Fruit fly (Drosophila melanogaster) whole organism, embryonic: ENCODE measurements around the gene CG7379.

ENCODE experiments used
- Aef1 ChIP-seq: fragments of 200-800 bp; sonication (Bioruptor generic); IDR thresholded peaks from 3 replicates; pipeline ENCODE4 v1.3.6; 2022; ENCODE audit warnings: missing biosample characterization, missing genetic modification characterization
- CG10462 ChIP-seq: fragments of 200-800 bp; sonication (Bioruptor generic); optimal IDR thresholded peaks from 2 replicates; lab custom pipeline; 2016; ENCODE audit warnings: missing biosample characterization, missing genetic modification characterization
- CG11398 ChIP-seq: fragments of 200-800 bp; sonication (Bioruptor generic); optimal IDR thresholded peaks from 2 replicates; lab custom pipeline; 2016; ENCODE audit warnings: missing biosample characterization, missing genetic modification characterization
- CG11456 ChIP-seq: fragments of 200-800 bp; sonication (Bioruptor generic); IDR thresholded peaks from 3 replicates; pipeline ENCODE4 v1.3.6; 2022; ENCODE audit warnings: missing biosample characterization, missing genetic modification characterization
- CG11504 ChIP-seq: fragments of 200-800 bp; sonication (Bioruptor generic); optimal IDR thresholded peaks from 3 replicates; lab custom pipeline; 2019; ENCODE audit warnings: missing biosample characterization, mild to moderate bottlenecking, missing genetic modification characterization, moderate library complexity
- CG11560 ChIP-seq: fragments of 200-800 bp; sonication (Bioruptor generic); IDR thresholded peaks from 3 replicates; pipeline ENCODE4 v1.3.6; 2022; ENCODE audit warnings: missing biosample characterization, missing genetic modification characterization
- CG12104 ChIP-seq: fragments of 200-800 bp; sonication (Bioruptor generic); optimal IDR thresholded peaks from 3 replicates; lab custom pipeline; 2016; ENCODE audit warnings: missing biosample characterization, missing genetic modification characterization
- CG14667 ChIP-seq: fragments of 200-800 bp; sonication (Bioruptor generic); IDR thresholded peaks from 2 replicates; pipeline ENCODE4 v1.3.6; 2022; ENCODE audit warnings: missing biosample characterization, missing genetic modification characterization
- CG15011 ChIP-seq: fragments of 200-800 bp; sonication (Bioruptor generic); optimal IDR thresholded peaks from 3 replicates; lab custom pipeline; 2018; ENCODE audit warnings: missing biosample characterization, mild to moderate bottlenecking, missing genetic modification characterization
- CG17359 ChIP-seq: fragments of 200-800 bp; sonication (Bioruptor generic); optimal IDR thresholded peaks from 3 replicates; lab custom pipeline; 2018; ENCODE audit warnings: missing biosample characterization, mild to moderate bottlenecking, missing genetic modification characterization, moderate library complexity
- CG18764 ChIP-seq: fragments of 200-800 bp; sonication (Bioruptor generic); optimal IDR thresholded peaks from 3 replicates; lab custom pipeline; 2016; ENCODE audit warnings: missing biosample characterization, missing genetic modification characterization
- CG2120 ChIP-seq: fragments of 200-800 bp; sonication (Bioruptor generic); optimal IDR thresholded peaks from 3 replicates; lab custom pipeline; 2016; ENCODE audit warnings: missing biosample characterization, missing genetic modification characterization
- CG31365 ChIP-seq: fragments of 200-800 bp; sonication (Bioruptor generic); optimal IDR thresholded peaks from 2 replicates; lab custom pipeline; 2018; ENCODE audit warnings: missing biosample characterization, mild to moderate bottlenecking, missing genetic modification characterization
- CG3281 ChIP-seq: fragments of 200-800 bp; sonication (Bioruptor generic); optimal IDR thresholded peaks from 3 replicates; lab custom pipeline; 2017; ENCODE audit warnings: missing biosample characterization, mild to moderate bottlenecking, missing genetic modification characterization
- CG4854 ChIP-seq: fragments of 200-800 bp; sonication (Bioruptor generic); optimal IDR thresholded peaks from 2 replicates; lab custom pipeline; 2016; ENCODE audit warnings: missing biosample characterization, missing genetic modification characterization, inconsistent platforms
- CG7963 ChIP-seq: fragments of 200-800 bp; sonication (Bioruptor generic); IDR thresholded peaks from 3 replicates; pipeline ENCODE4 v1.3.6; 2022; ENCODE audit warnings: missing biosample characterization, missing genetic modification characterization; ENCODE audit not compliant: partially characterized antibody
- Chrac-16 ChIP-seq: fragments of 200-800 bp; sonication (Bioruptor generic); optimal IDR thresholded peaks from 3 replicates; lab custom pipeline; 2016; ENCODE audit warnings: missing biosample characterization, missing genetic modification characterization
- Dek ChIP-seq: fragments of 200-800 bp; sonication (Bioruptor generic); optimal IDR thresholded peaks from 3 replicates; lab custom pipeline; 2019; ENCODE audit warnings: missing biosample characterization, mild to moderate bottlenecking, missing genetic modification characterization, moderate library complexity
- Ets97D ChIP-seq: fragments of 200-800 bp; sonication (Bioruptor generic); optimal IDR thresholded peaks from 3 replicates; lab custom pipeline; 2016; ENCODE audit warnings: missing biosample characterization, missing genetic modification characterization
- H2.0 ChIP-seq: fragments of 200-800 bp; sonication (Bioruptor generic); IDR thresholded peaks from 2 replicates; pipeline ENCODE4 v1.3.6; 2022; ENCODE audit warnings: missing biosample characterization, missing genetic modification characterization
- Hand ChIP-seq: fragments of 200-800 bp; sonication (Bioruptor generic); optimal IDR thresholded peaks from 2 replicates; lab custom pipeline; 2017; ENCODE audit warnings: mild to moderate bottlenecking, missing biosample characterization, missing genetic modification reagents, missing genetic modification characterization
- Hr39 ChIP-seq: fragments of >200 bp; optimal IDR thresholded peaks from 2 replicates; lab custom pipeline; 2017
- Hr51 ChIP-seq, 2 experiments: fragments of 200-800 bp; sonication (Bioruptor generic); optimal IDR thresholded peaks; 2 replicates in 1 of 2; 3 replicates in 1 of 2; lab custom pipeline; 2016 to 2018; ENCODE audit warnings: missing biosample characterization in 2 of 2, missing genetic modification characterization in 2 of 2, mild to moderate bottlenecking in 1 of 2, moderate library complexity in 1 of 2
- Hsf ChIP-seq: fragments of 200-800 bp; sonication (Bioruptor generic); optimal IDR thresholded peaks from 3 replicates; lab custom pipeline; 2016; ENCODE audit warnings: missing biosample characterization, missing genetic modification characterization
- Lhr ChIP-seq: fragments of 200-800 bp; sonication (Bioruptor generic); optimal IDR thresholded peaks from 3 replicates; lab custom pipeline; 2017; ENCODE audit warnings: mild to moderate bottlenecking, missing biosample characterization, missing genetic modification reagents, missing genetic modification characterization
- MTF-1 ChIP-seq: fragments of 200-800 bp; sonication (Bioruptor generic); optimal IDR thresholded peaks from 2 replicates; lab custom pipeline; 2018; ENCODE audit warnings: missing biosample characterization, mild to moderate bottlenecking, missing genetic modification characterization, borderline replicate concordance
- Optix ChIP-seq: fragments of 200-800 bp; sonication (Bioruptor generic); IDR thresholded peaks from 3 replicates; pipeline ENCODE4 v1.3.6; 2022; ENCODE audit warnings: missing biosample characterization, missing genetic modification characterization
- Ptx1 ChIP-seq: fragments of 200-800 bp; sonication (Bioruptor generic); IDR thresholded peaks from 2 replicates; pipeline ENCODE4 v1.3.6; 2022; ENCODE audit warnings: missing biosample characterization, missing genetic modification characterization
- Sin3A ChIP-seq: fragments of >200 bp; optimal IDR thresholded peaks from 2 replicates; lab custom pipeline; 2018
- Spps ChIP-seq: fragments of 200-800 bp; sonication (Bioruptor generic); optimal IDR thresholded peaks from 2 replicates; lab custom pipeline; 2018; ENCODE audit warnings: missing biosample characterization, mild to moderate bottlenecking, missing genetic modification characterization
- YL-1 ChIP-seq: fragments of 200-800 bp; sonication (Bioruptor generic); optimal IDR thresholded peaks from 3 replicates; lab custom pipeline; 2017; ENCODE audit warnings: missing biosample characterization, mild to moderate bottlenecking, missing genetic modification characterization
- aop ChIP-seq: fragments of 200-800 bp; sonication (Bioruptor generic); IDR thresholded peaks from 2 replicates; pipeline ENCODE4 v1.3.6; 2022; ENCODE audit warnings: missing biosample characterization, missing genetic modification characterization
- bab2 ChIP-seq: fragments of 200-800 bp; sonication (Bioruptor generic); optimal IDR thresholded peaks from 2 replicates; lab custom pipeline; 2016; ENCODE audit warnings: missing biosample characterization, missing genetic modification characterization
- btn ChIP-seq: fragments of 200-800 bp; sonication (Bioruptor generic); optimal IDR thresholded peaks from 2 replicates; lab custom pipeline; 2016; ENCODE audit warnings: missing biosample characterization, missing genetic modification characterization
- crp ChIP-seq, 2 experiments: fragments of 200-800 bp; sonication (Bioruptor generic); optimal IDR thresholded peaks; 2 replicates in 1 of 2; 3 replicates in 1 of 2; lab custom pipeline; 2017; ENCODE audit warnings: missing biosample characterization in 2 of 2, missing genetic modification characterization in 2 of 2, mild to moderate bottlenecking in 1 of 2, moderate library complexity in 1 of 2
- dm ChIP-seq: fragments of 200-800 bp; sonication (Bioruptor generic); optimal IDR thresholded peaks from 3 replicates; lab custom pipeline; 2016; ENCODE audit warnings: missing biosample characterization, missing genetic modification characterization
- dpn ChIP-seq, 2 experiments: fragments of 200-800 bp; sonication (Bioruptor generic); optimal IDR thresholded peaks; 3 replicates each; lab custom pipeline; 2016; ENCODE audit warnings: missing biosample characterization in 2 of 2, missing genetic modification characterization in 2 of 2
- esg ChIP-seq: fragments of 200-800 bp; sonication (Bioruptor generic); conservative IDR thresholded peaks from 2 replicates; pipeline ENCODE4 v1.3.6; 2022; ENCODE audit warnings: missing biosample characterization, missing genetic modification characterization
- fd96Cb ChIP-seq: fragments of 200-800 bp; sonication (Bioruptor generic); optimal IDR thresholded peaks from 2 replicates; lab custom pipeline; 2018; ENCODE audit warnings: missing biosample characterization, mild to moderate bottlenecking, missing genetic modification characterization, moderate library complexity
- inv ChIP-seq: fragments of 200-800 bp; sonication (Bioruptor generic); IDR thresholded peaks from 2 replicates; pipeline ENCODE4 v1.3.6; 2022; ENCODE audit warnings: missing biosample characterization, missing genetic modification characterization; ENCODE audit not compliant: partially characterized antibody
- knrl ChIP-seq: fragments of 200-800 bp; sonication (Bioruptor generic); IDR thresholded peaks from 3 replicates; pipeline ENCODE4 v1.3.6; 2022; ENCODE audit warnings: missing biosample characterization, missing genetic modification characterization; ENCODE audit not compliant: partially characterized antibody
- lola ChIP-seq, 3 experiments: fragments of >200 bp in 2 of 3; fragments of 200-800 bp in 1 of 3; sonication (Bioruptor generic) in 1 of 3; optimal IDR thresholded peaks; 2 replicates each; lab custom pipeline; 2017 to 2019; ENCODE audit warnings: missing biosample characterization in 3 of 3, missing genetic modification characterization in 3 of 3, mild to moderate bottlenecking in 1 of 3, moderate library complexity in 1 of 3
- p53 ChIP-seq: fragments of 200-800 bp; sonication (Bioruptor generic); optimal IDR thresholded peaks from 2 replicates; lab custom pipeline; 2016; ENCODE audit warnings: missing biosample characterization, missing genetic modification characterization
- sima ChIP-seq: fragments of 200-800 bp; sonication (Bioruptor generic); optimal IDR thresholded peaks from 2 replicates; lab custom pipeline; 2016; ENCODE audit warnings: missing biosample characterization, missing genetic modification characterization
- slbo ChIP-seq: fragments of 200-800 bp; sonication (Bioruptor generic); IDR thresholded peaks from 2 replicates; pipeline ENCODE4 v1.3.6; 2022; ENCODE audit warnings: missing biosample characterization, missing genetic modification characterization
- slou ChIP-seq: fragments of 200-800 bp; sonication (Bioruptor generic); optimal IDR thresholded peaks from 3 replicates; lab custom pipeline; 2016; ENCODE audit warnings: missing biosample characterization, missing genetic modification characterization
- tup ChIP-seq: fragments of 200-800 bp; sonication (Bioruptor generic); optimal IDR thresholded peaks from 2 replicates; lab custom pipeline; 2016; ENCODE audit warnings: missing biosample characterization, mild to moderate bottlenecking, missing genetic modification characterization, moderate library complexity
- wdn ChIP-seq: fragments of 200-800 bp; sonication (Bioruptor generic); IDR thresholded peaks from 2 replicates; pipeline ENCODE4 v1.3.6; 2022; ENCODE audit warnings: missing biosample characterization, missing genetic modification characterization
- yki ChIP-seq: fragments of >200 bp; optimal IDR thresholded peaks from 3 replicates; lab custom pipeline; 2018
- zf30C ChIP-seq: fragments of 200-800 bp; sonication (Bioruptor generic); optimal IDR thresholded peaks from 3 replicates; lab custom pipeline; 2018; ENCODE audit warnings: missing biosample characterization, mild to moderate bottlenecking, missing genetic modification characterization

The CG7379 gene

dm6 chr3R:17794335-17795074, 3.6 kb downstream of the CG7379 start, which contains the start of gene CG43102 (continued):
- TF ChIP-seq Dek (tag; lab: Kevin White, UChicago), result peak; percentile 45
- TF ChIP-seq zf30C, result no peak
- no peak for TF ChIP-seq MTF-1 (GFP tag; lab: Kevin White, UChicago)
- TF ChIP-seq wdn (GFP tag; lab: Robert Waterston, UW), result 0 out of 2 replicates have a peak, but pooled peaks have one; percentile 36
- no peak for TF ChIP-seq yki (lab: Kevin White, UChicago)
- TF ChIP-seq fd96Cb (tag; lab: Kevin White, UChicago), result peak; percentile 49
- peak; percentile 67 for TF ChIP-seq CG2120
- TF ChIP-seq sima (GFP tag; lab: Kevin White, UChicago), result no peak
- peak; percentile 93 for TF ChIP-seq CG11560 (tag; lab: Robert Waterston, UW)
- 0 out of 2 replicates have a peak, but pooled peaks have one; percentile 6 for TF ChIP-seq aop (GFP tag; lab: Robert Waterston, UW)
- peak; percentile 59 for TF ChIP-seq CG14667 (GFP tag; lab: Robert Waterston, UW)
- peak; percentile 3 for TF ChIP-seq Ets97D (GFP tag; lab: Kevin White, UChicago)
- TF ChIP-seq inv (GFP tag; lab: Robert Waterston, UW), result peak; percentile 55
- no peak; the same call in 1 of the 2 replicates for TF ChIP-seq esg (GFP tag; lab: Robert Waterston, UW)
- no peak for TF ChIP-seq p53 (GFP tag; lab: Kevin White, UChicago)
- TF ChIP-seq slou (GFP tag; lab: Kevin White, UChicago), result no peak
- peak; percentile 79 for TF ChIP-seq Ptx1 (GFP tag; lab: Robert Waterston, UW)
- TF ChIP-seq Hsf, result peak; percentile 52
- no peak for TF ChIP-seq btn (GFP tag; lab: Kevin White, UChicago)
- TF ChIP-seq lola (GFP tag; optimal IDR thresholded peaks at IDR 0.05; lab: Kevin White, UChicago), result peak in 1 of 3 experiments; percentile 38
- peak; percentile 49 for TF ChIP-seq Chrac-16 (GFP tag; lab: Kevin White, UChicago)
- TF ChIP-seq CG12104 (GFP tag; lab: Kevin White, UChicago), result no peak
- TF ChIP-seq CG10462 (GFP tag; lab: Kevin White, UChicago), result no peak
- TF ChIP-seq CG4854 (GFP tag; lab: Kevin White, UChicago), result no peak
- TF ChIP-seq Aef1 (GFP tag; lab: Robert Waterston, UW), result peak; percentile 75
- TF ChIP-seq Hr39 (lab: Kevin White, UChicago), result no peak
- peak; percentile 16 for TF ChIP-seq CG15011
- TF ChIP-seq Hand (GFP tag; lab: Kevin White, UChicago), result no peak
- peak; percentile 34 for TF ChIP-seq bab2 (GFP tag; lab: Kevin White, UChicago)
- no peak for TF ChIP-seq CG11398 (GFP tag; lab: Kevin White, UChicago)
- TF ChIP-seq Lhr (GFP tag; lab: Kevin White, UChicago), result no peak
- peak; percentile 68 for TF ChIP-seq CG11504 (tag; lab: Kevin White, UChicago)
- TF ChIP-seq YL-1, result no peak
- TF ChIP-seq knrl (GFP tag; lab: Robert Waterston, UW), result peak; percentile 73; the same call in 2 of the 3 replicates
- peak; percentile 60 for TF ChIP-seq H2.0 (GFP tag; lab: Robert Waterston, UW)
- TF ChIP-seq CG7963 (GFP tag; lab: Robert Waterston, UW), result no peak
- peak; percentile 72 for TF ChIP-seq CG17359 (tag; lab: Kevin White, UChicago)
- TF ChIP-seq Sin3A, result no peak
- TF ChIP-seq CG31365 (tag; lab: Kevin White, UChicago), result no peak
- TF ChIP-seq Optix (GFP tag; lab: Robert Waterston, UW), result peak; percentile 65
- TF ChIP-seq CG3281 (GFP tag; lab: Kevin White, UChicago), result peak; percentile 66
- TF ChIP-seq CG11456 (GFP tag; lab: Robert Waterston, UW), result peak; percentile 78
- peak; percentile 34 for TF ChIP-seq dm
- peak in 1 of 2 experiments; percentile 77 for TF ChIP-seq crp (GFP tag; optimal IDR thresholded peaks at IDR 0.05; lab: Kevin White, UChicago)
- TF ChIP-seq slbo (GFP tag; lab: Robert Waterston, UW), result peak; percentile 73; the same call in 1 of the 2 replicates
- TF ChIP-seq dpn (GFP tag; optimal IDR thresholded peaks at IDR 0.05; lab: Kevin White, UChicago), result peak; percentile 39 to 67
- no peak for TF ChIP-seq Spps
- TF ChIP-seq Hr51 (GFP tag; optimal IDR thresholded peaks at IDR 0.05; lab: Kevin White, UChicago), result peak; percentile 51 to 78
- peak; percentile 28 for TF ChIP-seq tup (GFP tag; lab: Kevin White, UChicago)
- TF ChIP-seq CG18764 (GFP tag; lab: Kevin White, UChicago), result peak; percentile 54
